Worm (Caenorhabditis elegans): ENCODE data around the gene F59B10.4.

Gene F59B10.4

DNA sequence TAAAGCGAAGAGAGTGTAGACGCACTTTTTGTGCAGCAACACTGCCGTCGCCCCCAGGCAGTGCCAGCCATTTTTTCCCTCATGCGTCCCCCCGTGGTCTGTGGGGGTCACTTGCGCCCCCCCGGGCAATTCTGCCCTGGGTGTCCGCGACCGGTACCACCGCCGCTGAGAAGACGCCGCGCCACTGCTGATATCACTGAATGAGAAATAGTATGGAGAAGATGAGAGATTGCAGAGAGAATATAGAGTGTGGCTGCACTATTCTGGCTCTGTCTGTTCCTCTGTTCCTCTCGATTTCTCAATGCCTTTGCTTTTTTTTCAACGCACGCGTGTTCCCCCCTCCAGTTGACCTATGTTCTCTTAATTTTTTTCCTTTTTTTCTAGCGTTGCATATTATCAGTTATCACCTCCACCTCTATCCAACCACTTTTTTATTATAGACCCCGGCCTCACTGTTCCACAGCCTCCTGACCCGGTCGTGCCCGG is 8.8 kb upstream of the F59B10.4 start, which contains the start of gene mab-10 (continued):
- TF ChIP-seq ztf-4 (tag; optimal IDR thresholded peaks at IDR 0.05) (no peak), jun-1 (tag; optimal IDR thresholded peaks at IDR 0.05) (no peak)

DNA sequence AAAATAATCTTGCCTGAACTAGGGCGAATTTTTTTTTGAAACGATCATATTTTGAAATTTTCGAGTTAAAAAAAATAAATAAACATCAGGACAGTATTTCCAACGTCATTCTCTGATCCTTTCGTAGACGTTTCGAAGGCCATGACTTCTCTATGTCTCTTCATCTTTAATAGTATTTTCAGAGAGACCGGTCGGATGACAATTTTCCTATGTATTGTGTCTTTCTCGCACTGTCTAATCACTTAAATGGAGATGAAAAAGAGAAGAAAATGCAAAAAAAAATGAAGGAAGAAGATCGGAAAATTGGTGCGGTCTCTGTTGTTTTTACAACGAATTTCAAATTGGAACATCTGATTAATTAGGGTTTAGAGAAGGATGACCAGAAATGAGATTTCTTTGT is 6.2 kb upstream of the F59B10.4 start:
- TF ChIP-seq unc-39 (tag; optimal IDR thresholded peaks at IDR 0.05), result no peak
- no peak for TF ChIP-seq zag-1 (tag; optimal IDR thresholded peaks at IDR 0.05)
- peak; percentile 4 for TF ChIP-seq nhr-23 (tag; optimal IDR thresholded peaks at IDR 0.05)
- no peak for TF ChIP-seq lin-15B (tag; optimal IDR thresholded peaks at IDR 0.05)
- TF ChIP-seq nhr-25 (tag; optimal IDR thresholded peaks at IDR 0.05), result peak; percentile 28

DNA sequence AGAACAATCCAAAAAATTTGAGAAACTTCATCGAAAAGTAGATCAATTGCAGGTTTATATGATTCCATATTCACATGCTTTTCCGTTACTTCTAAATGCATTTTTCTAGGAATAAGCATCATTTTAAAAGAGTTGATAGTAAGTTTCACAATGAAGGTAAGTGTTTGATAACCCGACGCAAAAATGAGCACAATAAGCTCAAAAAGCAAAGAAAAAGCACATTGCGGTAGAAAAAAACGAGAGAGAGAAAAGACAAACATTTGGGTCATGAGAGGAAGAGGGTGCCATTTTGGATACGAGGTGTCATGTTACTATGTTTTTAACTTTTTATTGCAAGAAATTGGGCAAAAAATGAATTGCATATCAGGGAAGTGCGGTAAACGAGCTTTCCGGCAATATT is 5.5 kb upstream of the F59B10.4 start, which contains the start of gene F59B10.6:
Gene F59B10.6, minus strand, starts transcription at position 101 of the 400 bp plus-strand sequence.
- TF ChIP-seq tbx-2 (tag; optimal IDR thresholded peaks at IDR 0.05) (no peak), daf-12 (tag; optimal IDR thresholded peaks at IDR 0.05) (no peak), ZK546.5 (tag; optimal IDR thresholded peaks at IDR 0.05) (no peak), pha-4 (tag; optimal IDR thresholded peaks at IDR 0.05) (no peak), aly-2 (tag; optimal IDR thresholded peaks at IDR 0.05) (no peak), jun-1 (tag; optimal IDR thresholded peaks at IDR 0.05) (no peak), fos-1 (tag; optimal IDR thresholded peaks at IDR 0.05) (no peak), ceh-28 (tag; optimal IDR thresholded peaks at IDR 0.05) (no peak), elt-3 (tag; optimal IDR thresholded peaks at IDR 0.05) (no peak), hmg-11 (tag; optimal IDR thresholded peaks at IDR 0.05) (no peak), ztf-11 (tag; optimal IDR thresholded peaks at IDR 0.05) (no peak), nhr-43 (tag; optimal IDR thresholded peaks at IDR 0.05; ENCODE audit: poor library complexity, severe bottlenecking) (no peak), fkh-2 (tag; optimal IDR thresholded peaks at IDR 0.05) (no peak), elt-2 (tag; optimal IDR thresholded peaks at IDR 0.05) (no peak), nhr-12 (tag; optimal IDR thresholded peaks at IDR 0.05) (no peak), nhr-76 (tag; optimal IDR thresholded peaks at IDR 0.05) (no peak), snpc-4 (tag; optimal IDR thresholded peaks at IDR 0.05) (no peak), eor-1 (tag; optimal IDR thresholded peaks at IDR 0.05) (no peak), skn-1 (tag; optimal IDR thresholded peaks at IDR 0.05) (no peak)

DNA sequence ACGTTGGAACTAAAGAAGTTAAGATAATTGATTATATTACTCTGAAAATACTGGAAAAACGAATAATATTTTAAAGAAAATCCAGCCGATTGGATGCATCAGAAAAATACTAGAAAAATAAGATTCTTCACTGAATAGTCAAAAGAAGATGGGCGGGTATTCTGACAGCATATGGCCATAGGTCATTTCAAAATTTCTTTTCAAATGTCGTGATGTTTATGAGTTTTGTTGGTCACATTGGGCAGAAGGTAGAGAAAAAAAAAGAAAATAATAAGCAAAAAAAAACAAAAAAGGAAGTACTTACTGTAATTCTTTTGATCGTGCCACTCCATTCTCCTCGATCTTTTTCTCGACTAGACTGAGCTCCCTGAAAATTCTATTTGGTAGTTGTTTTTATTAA is 4.7 kb upstream of the F59B10.4 start, which contains the start of gene F59B10.5:
Gene F59B10.5, minus strand, starts transcription at position 101 of the 400 bp plus-strand sequence.
- TF ChIP-seq mdl-1 (tag; optimal IDR thresholded peaks at IDR 0.05) (no peak), mml-1 (tag; optimal IDR thresholded peaks at IDR 0.05) (no peak)

DNA sequence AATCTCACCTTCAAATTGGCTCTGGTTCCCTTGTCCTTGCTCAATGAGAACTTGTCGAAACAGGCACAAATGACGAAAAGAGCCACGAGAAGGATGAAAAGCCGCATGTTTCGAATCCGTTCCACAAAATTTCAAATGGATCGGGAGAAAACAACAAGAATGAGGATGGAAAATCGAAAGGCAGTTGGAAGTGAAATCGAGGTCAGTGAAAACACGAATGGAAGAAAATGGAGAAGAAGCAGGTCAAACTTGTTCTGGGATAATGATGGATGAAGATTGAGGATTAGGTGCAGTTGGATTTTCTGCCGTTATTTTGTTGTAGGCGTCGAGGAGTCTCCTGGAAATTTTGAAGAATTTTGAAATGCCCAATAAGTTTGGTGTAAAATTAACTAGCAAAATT is 4.1 kb upstream of the F59B10.4 start:
- TF ChIP-seq nhr-23 (tag; optimal IDR thresholded peaks at IDR 0.05) (peak; percentile 55), lin-15B (tag; optimal IDR thresholded peaks at IDR 0.05) (no peak)

DNA sequence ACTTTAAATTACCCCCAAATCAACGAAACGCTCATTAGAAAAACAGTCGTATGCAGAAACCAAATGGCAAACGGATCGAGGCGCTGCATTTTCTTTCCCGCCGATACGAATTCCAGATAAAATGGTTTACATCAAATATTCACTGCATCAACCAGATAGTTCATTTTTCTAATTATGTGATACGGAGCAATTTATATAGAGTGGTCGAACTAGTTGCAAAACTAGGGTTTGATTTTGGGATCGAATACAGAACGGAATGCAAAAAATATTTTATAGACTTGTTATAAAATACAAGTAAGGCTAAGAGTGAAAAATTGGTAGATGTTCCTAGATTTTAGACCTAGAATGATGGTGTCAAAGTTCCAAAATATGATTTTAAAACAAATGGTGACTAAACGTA is 946 bp upstream of the F59B10.4 start:
- TF ChIP-seq pqm-1 (tag; optimal IDR thresholded peaks at IDR 0.05) (no peak), nhr-23 (tag; optimal IDR thresholded peaks at IDR 0.05) (no peak), egl-5 (tag; optimal IDR thresholded peaks at IDR 0.05) (no peak), nhr-43 (tag; optimal IDR thresholded peaks at IDR 0.05; ENCODE audit: poor library complexity, severe bottlenecking) (no peak), lin-39 (tag; optimal IDR thresholded peaks at IDR 0.05) (no peak), nhr-28 (tag; optimal IDR thresholded peaks at IDR 0.05) (no peak), lin-15B (tag; optimal IDR thresholded peaks at IDR 0.05) (no peak), hmg-11 (tag; optimal IDR thresholded peaks at IDR 0.05) (no peak), mdl-1 (tag; optimal IDR thresholded peaks at IDR 0.05) (no peak), ceh-28 (tag; optimal IDR thresholded peaks at IDR 0.05) (no peak), nhr-76 (tag; optimal IDR thresholded peaks at IDR 0.05) (no peak), ceh-16 (tag; optimal IDR thresholded peaks at IDR 0.05) (no peak), fkh-2 (tag; optimal IDR thresholded peaks at IDR 0.05) (no peak), nhr-25 (tag; optimal IDR thresholded peaks at IDR 0.05) (no peak), ama-1 (optimal IDR thresholded peaks at IDR 0.05) (no peak), egl-27 (tag; optimal IDR thresholded peaks at IDR 0.05) (no peak)
